Fruit fly (Drosophila melanogaster) whole organism, embryonic: Measurements from ENCODE around the gene mRpL20.

ENCODE experiments used
- Adf1 ChIP-seq: fragments of 200-800 bp; sonication (Bioruptor generic); IDR thresholded peaks from 2 replicates; pipeline ENCODE4 v1.3.6; 2022; ENCODE audit warnings: missing biosample characterization, missing genetic modification characterization
- CG10321 ChIP-seq: fragments of 200-800 bp; sonication (Bioruptor generic); IDR thresholded peaks from 2 replicates; pipeline ENCODE4 v1.3.6; 2022; ENCODE audit warnings: missing biosample characterization, missing genetic modification characterization
- CG10979 ChIP-seq: fragments of 200-800 bp; sonication (Bioruptor generic); optimal IDR thresholded peaks from 2 replicates; lab custom pipeline; 2018; ENCODE audit warnings: missing biosample characterization, mild to moderate bottlenecking, missing genetic modification characterization, moderate library complexity
- CG12104 ChIP-seq: fragments of 200-800 bp; sonication (Bioruptor generic); optimal IDR thresholded peaks from 3 replicates; lab custom pipeline; 2016; ENCODE audit warnings: missing biosample characterization, missing genetic modification characterization
- CG12236 ChIP-seq: fragments of 200-800 bp; sonication (Bioruptor generic); optimal IDR thresholded peaks from 2 replicates; lab custom pipeline; 2016; ENCODE audit warnings: missing biosample characterization, missing genetic modification characterization
- CG15601 ChIP-seq: fragments of 200-800 bp; sonication (Bioruptor generic); optimal IDR thresholded peaks from 3 replicates; lab custom pipeline; 2019; ENCODE audit warnings: missing biosample characterization, mild to moderate bottlenecking, missing genetic modification characterization, moderate library complexity
- CG15696 ChIP-seq: fragments of 200-800 bp; sonication (Bioruptor generic); optimal IDR thresholded peaks from 2 replicates; lab custom pipeline; 2019; ENCODE audit warnings: missing biosample characterization, mild to moderate bottlenecking, missing genetic modification characterization, moderate library complexity
- CG17361 ChIP-seq: fragments of 200-800 bp; sonication (Bioruptor generic); IDR thresholded peaks from 3 replicates; pipeline ENCODE4 v1.3.6; 2022; ENCODE audit warnings: missing biosample characterization, missing genetic modification characterization
- CG17829 ChIP-seq: fragments of 200-800 bp; optimal IDR thresholded peaks from 2 replicates; lab custom pipeline; 2019; ENCODE audit warnings: missing biosample characterization, mild to moderate bottlenecking, missing genetic modification characterization, moderate library complexity
- CG34376 ChIP-seq: fragments of 200-800 bp; sonication (Bioruptor generic); optimal IDR thresholded peaks from 2 replicates; lab custom pipeline; 2018; ENCODE audit warnings: missing biosample characterization, mild to moderate bottlenecking, missing genetic modification characterization
- CG4404 ChIP-seq: fragments of 200-800 bp; sonication (Bioruptor generic); IDR thresholded peaks from 2 replicates; pipeline ENCODE4 v1.3.6; 2022; ENCODE audit warnings: missing biosample characterization, missing genetic modification characterization
- CG6765 ChIP-seq: fragments of 200-800 bp; sonication (Bioruptor generic); optimal IDR thresholded peaks from 3 replicates; lab custom pipeline; 2017; ENCODE audit warnings: missing biosample characterization, mild to moderate bottlenecking, missing genetic modification characterization
- CG7271 ChIP-seq: fragments of 200-800 bp; sonication (Bioruptor generic); optimal IDR thresholded peaks from 2 replicates; lab custom pipeline; 2018; ENCODE audit warnings: missing biosample characterization, mild to moderate bottlenecking, missing genetic modification characterization, moderate library complexity
- CG7556 ChIP-seq: fragments of 200-800 bp; sonication (Bioruptor generic); optimal IDR thresholded peaks from 2 replicates; lab custom pipeline; 2017; ENCODE audit warnings: missing biosample characterization, mild to moderate bottlenecking, missing genetic modification characterization
- CrebB ChIP-seq: fragments of 200-800 bp; sonication (Bioruptor generic); optimal IDR thresholded peaks from 3 replicates; lab custom pipeline; 2018; ENCODE audit warnings: missing biosample characterization, mild to moderate bottlenecking, missing genetic modification characterization
- D19A ChIP-seq: fragments of 200-800 bp; optimal IDR thresholded peaks from 3 replicates; lab custom pipeline; 2019; ENCODE audit warnings: missing biosample characterization, mild to moderate bottlenecking, missing genetic modification characterization, moderate library complexity
- Doc2 ChIP-seq: fragments of 200-800 bp; sonication (Bioruptor generic); IDR thresholded peaks from 2 replicates; pipeline ENCODE4 v1.3.6; 2022; ENCODE audit warnings: missing biosample characterization, missing genetic modification characterization
- Dp ChIP-seq: fragments of 200-800 bp; sonication (Bioruptor generic); optimal IDR thresholded peaks from 2 replicates; lab custom pipeline; 2018; ENCODE audit warnings: missing biosample characterization, mild to moderate bottlenecking, missing genetic modification characterization, moderate library complexity
- Dref ChIP-seq: fragments of 200-800 bp; sonication (Bioruptor generic); IDR thresholded peaks from 2 replicates; pipeline ENCODE4 v1.3.6; 2022; ENCODE audit warnings: missing biosample characterization, missing genetic modification characterization
- Hr3 ChIP-seq: fragments of 200-800 bp; sonication (Bioruptor generic); optimal IDR thresholded peaks from 3 replicates; lab custom pipeline; 2016; ENCODE audit warnings: missing biosample characterization, missing genetic modification characterization
- Hsf ChIP-seq: fragments of 200-800 bp; sonication (Bioruptor generic); optimal IDR thresholded peaks from 3 replicates; lab custom pipeline; 2016; ENCODE audit warnings: missing biosample characterization, missing genetic modification characterization
- Kr ChIP-seq: fragments of 200-800 bp; sonication (Bioruptor generic); optimal IDR thresholded peaks from 2 replicates; lab custom pipeline; 2017; ENCODE audit warnings: missing biosample characterization, mild to moderate bottlenecking, missing genetic modification characterization
- Mad ChIP-seq: fragments of 200-800 bp; sonication (Bioruptor generic); optimal IDR thresholded peaks from 2 replicates; lab custom pipeline; 2016; ENCODE audit warnings: missing biosample characterization, missing genetic modification characterization
- Max ChIP-seq: fragments of 200-800 bp; sonication (Bioruptor generic); optimal IDR thresholded peaks from 2 replicates; lab custom pipeline; 2016; ENCODE audit warnings: missing biosample characterization, mild to moderate bottlenecking, missing genetic modification characterization
- Nf-YB ChIP-seq: fragments of 200-800 bp; sonication (Bioruptor generic); optimal IDR thresholded peaks from 3 replicates; lab custom pipeline; 2019; ENCODE audit warnings: missing biosample characterization, mild to moderate bottlenecking, missing genetic modification characterization, moderate library complexity
- Ptx1 ChIP-seq: fragments of 200-800 bp; sonication (Bioruptor generic); IDR thresholded peaks from 2 replicates; pipeline ENCODE4 v1.3.6; 2022; ENCODE audit warnings: missing biosample characterization, missing genetic modification characterization
- Sox102F ChIP-seq: fragments of 200-800 bp; sonication (Bioruptor generic); optimal IDR thresholded peaks from 2 replicates; lab custom pipeline; 2018; ENCODE audit warnings: missing biosample characterization, mild to moderate bottlenecking, missing genetic modification characterization, moderate library complexity
- Spps ChIP-seq: fragments of 200-800 bp; sonication (Bioruptor generic); optimal IDR thresholded peaks from 2 replicates; lab custom pipeline; 2018; ENCODE audit warnings: missing biosample characterization, mild to moderate bottlenecking, missing genetic modification characterization
- TFAM ChIP-seq: fragments of 200-800 bp; sonication (Bioruptor generic); optimal IDR thresholded peaks from 2 replicates; lab custom pipeline; 2017; ENCODE audit warnings: missing biosample characterization, missing genetic modification characterization, inconsistent platforms
- btn ChIP-seq: fragments of 200-800 bp; sonication (Bioruptor generic); optimal IDR thresholded peaks from 2 replicates; lab custom pipeline; 2016; ENCODE audit warnings: missing biosample characterization, missing genetic modification characterization
- cas ChIP-seq: fragments of 200-800 bp; sonication (Bioruptor generic); IDR thresholded peaks from 2 replicates; pipeline ENCODE4 v1.3.6; 2022; ENCODE audit warnings: missing biosample characterization, missing genetic modification characterization
- disco-r ChIP-seq: fragments of 200-800 bp; sonication (Bioruptor generic); optimal IDR thresholded peaks from 2 replicates; lab custom pipeline; 2016; ENCODE audit warnings: missing biosample characterization, missing genetic modification characterization
- eyg ChIP-seq: fragments of 200-800 bp; sonication (Bioruptor generic); optimal IDR thresholded peaks from 3 replicates; lab custom pipeline; 2016; ENCODE audit warnings: missing biosample characterization, missing genetic modification characterization
- fd3F ChIP-seq: fragments of 200-800 bp; sonication (Bioruptor generic); optimal IDR thresholded peaks from 2 replicates; lab custom pipeline; 2018; ENCODE audit warnings: missing biosample characterization, mild to moderate bottlenecking, missing genetic modification characterization, moderate library complexity
- gcm2 ChIP-seq: fragments of 200-800 bp; sonication (Bioruptor generic); optimal IDR thresholded peaks from 2 replicates; lab custom pipeline; 2016; ENCODE audit warnings: missing biosample characterization, missing genetic modification characterization
- h ChIP-seq: fragments of >200 bp; optimal IDR thresholded peaks from 2 replicates; lab custom pipeline; 2017
- her ChIP-seq: fragments of 200-800 bp; sonication (Bioruptor generic); optimal IDR thresholded peaks from 2 replicates; lab custom pipeline; 2016; ENCODE audit warnings: missing biosample characterization, missing genetic modification characterization
- insv ChIP-seq, 2 experiments: fragments of 200-800 bp; sonication (Bioruptor generic); optimal IDR thresholded peaks; 3 replicates each; lab custom pipeline; 2016 to 2018; ENCODE audit warnings: missing biosample characterization in 2 of 2, missing genetic modification characterization in 2 of 2
- lab ChIP-seq: fragments of 200-800 bp; sonication (Bioruptor generic); optimal IDR thresholded peaks from 3 replicates; lab custom pipeline; 2017; ENCODE audit warnings: missing biosample characterization, missing genetic modification characterization, mild to moderate bottlenecking, moderate library complexity, missing genetic modification reagents
- lbe ChIP-seq: fragments of 200-800 bp; sonication (Bioruptor generic); optimal IDR thresholded peaks from 2 replicates; lab custom pipeline; 2016; ENCODE audit warnings: missing biosample characterization, mild to moderate bottlenecking, missing genetic modification characterization
- onecut ChIP-seq: fragments of 200-800 bp; sonication (Bioruptor generic); IDR thresholded peaks from 2 replicates; pipeline ENCODE4 v1.3.6; 2022; ENCODE audit warnings: missing biosample characterization, missing genetic modification characterization
- peb ChIP-seq: fragments of 200-800 bp; sonication (Bioruptor generic); IDR thresholded peaks from 2 replicates; pipeline ENCODE4 v1.3.6; 2022; ENCODE audit warnings: missing biosample characterization, missing genetic modification characterization
- pros ChIP-seq: fragments of 200-800 bp; sonication (Bioruptor generic); optimal IDR thresholded peaks from 3 replicates; lab custom pipeline; 2019; ENCODE audit warnings: missing biosample characterization, mild to moderate bottlenecking, missing genetic modification characterization, moderate library complexity
- sd ChIP-seq: fragments of 200-800 bp; sonication (Bioruptor generic); optimal IDR thresholded peaks from 3 replicates; lab custom pipeline; 2018; ENCODE audit warnings: missing biosample characterization, mild to moderate bottlenecking, missing genetic modification characterization, moderate library complexity
- stwl ChIP-seq: fragments of 200-800 bp; sonication (Bioruptor generic); optimal IDR thresholded peaks from 3 replicates; lab custom pipeline; 2018; ENCODE audit warnings: missing biosample characterization, mild to moderate bottlenecking, missing genetic modification characterization, moderate library complexity
- tap ChIP-seq: fragments of 200-800 bp; optimal IDR thresholded peaks from 3 replicates; lab custom pipeline; 2019; ENCODE audit warnings: missing biosample characterization, mild to moderate bottlenecking, missing genetic modification characterization, moderate library complexity
- toy ChIP-seq: fragments of 200-800 bp; sonication (Bioruptor generic); IDR thresholded peaks from 2 replicates; pipeline ENCODE4 v1.3.6; 2022; ENCODE audit warnings: missing biosample characterization, missing genetic modification characterization
- unpg ChIP-seq: fragments of 200-800 bp; sonication (Bioruptor generic); optimal IDR thresholded peaks from 3 replicates; lab custom pipeline; 2018; ENCODE audit warnings: missing biosample characterization, mild to moderate bottlenecking, missing genetic modification characterization, moderate library complexity
- wdn ChIP-seq: fragments of 200-800 bp; sonication (Bioruptor generic); IDR thresholded peaks from 2 replicates; pipeline ENCODE4 v1.3.6; 2022; ENCODE audit warnings: missing biosample characterization, missing genetic modification characterization
- yki ChIP-seq: fragments of >200 bp; optimal IDR thresholded peaks from 3 replicates; lab custom pipeline; 2018

Gene mRpL20

dm6 chr3L:13041292-13042067 is 23.8 kb upstream of the mRpL20 start, which contains the start of gene RpS4 (continued):
- TF ChIP-seq Sox102F (GFP tag; lab: Kevin White, UChicago), result no peak
- peak; percentile 75 for TF ChIP-seq Spps
- peak; percentile 89 for TF ChIP-seq CG17361 (GFP tag; lab: Robert Waterston, UW)
- peak; percentile 84 for TF ChIP-seq btn (GFP tag; lab: Kevin White, UChicago)
- TF ChIP-seq fd3F, result peak; percentile 76
- peak; percentile 72 for TF ChIP-seq CG17829 (tag; lab: Kevin White, UChicago)
- TF ChIP-seq CG12104, result peak; percentile 89
- no peak for TF ChIP-seq yki (lab: Kevin White, UChicago)
- TF ChIP-seq CG6765 (GFP tag; lab: Kevin White, UChicago), result peak; percentile 99
- TF ChIP-seq Ptx1 (GFP tag; lab: Robert Waterston, UW), result peak; percentile 73
- TF ChIP-seq CG15696, result peak; percentile 54
- peak; percentile 43 for TF ChIP-seq D19A
- peak; percentile 87 for TF ChIP-seq Max
- TF ChIP-seq CG12236 (GFP tag; lab: Kevin White, UChicago), result peak; percentile 82
- TF ChIP-seq CG34376, result peak; percentile 99
- TF ChIP-seq disco-r (GFP tag; lab: Kevin White, UChicago), result peak; percentile 84
- peak; percentile 86 for TF ChIP-seq Hsf (GFP tag; lab: Kevin White, UChicago)
- TF ChIP-seq Nf-YB (GFP tag; lab: Kevin White, UChicago), result peak; percentile 68
- peak; percentile 27 for TF ChIP-seq Dp
- TF ChIP-seq lab (GFP tag; lab: Kevin White, UChicago), result peak; percentile 98
- TF ChIP-seq cas (GFP tag; lab: Robert Waterston, UW), result peak; percentile 26; the same call in 1 of the 2 replicates
- peak; percentile 79 for TF ChIP-seq tap (tag; lab: Kevin White, UChicago)
- TF ChIP-seq insv (GFP tag; optimal IDR thresholded peaks at IDR 0.05; lab: Kevin White, UChicago), result peak in 1 of 2 experiments; percentile 80
- TF ChIP-seq Hr3, result peak; percentile 66
- peak; percentile 64 for TF ChIP-seq CG7556 (GFP tag; lab: Kevin White, UChicago)
- TF ChIP-seq CrebB (tag; lab: Kevin White, UChicago), result peak; percentile 97
- peak; percentile 93 for TF ChIP-seq her (GFP tag; lab: Kevin White, UChicago)
- TF ChIP-seq gcm2 (GFP tag; lab: Kevin White, UChicago), result peak; percentile 94
- peak; percentile 82 for TF ChIP-seq Mad
- TF ChIP-seq CG7271 (tag; lab: Kevin White, UChicago), result peak; percentile 97
- peak; percentile 92 for TF ChIP-seq eyg (GFP tag; lab: Kevin White, UChicago)
- TF ChIP-seq pros, result peak; percentile 64
- TF ChIP-seq CG10979 (tag; lab: Kevin White, UChicago), result peak; percentile 73
- peak; percentile 69 for TF ChIP-seq stwl
- peak; percentile 60 for TF ChIP-seq CG4404 (GFP tag; lab: Robert Waterston, UW)
- no peak for TF ChIP-seq h
- TF ChIP-seq CG10321 (GFP tag; lab: Robert Waterston, UW), result peak; percentile 69; the same call in 1 of the 2 replicates
- TF ChIP-seq Adf1 (GFP tag; lab: Robert Waterston, UW), result peak; percentile 48; the same call in 1 of the 2 replicates
- TF ChIP-seq sd (tag; lab: Kevin White, UChicago), result peak; percentile 31
- peak; percentile 63 for TF ChIP-seq TFAM (GFP tag; lab: Kevin White, UChicago)
- peak; percentile 93 for TF ChIP-seq Kr
- no peak for TF ChIP-seq Doc2
- TF ChIP-seq lbe, result peak; percentile 34
- TF ChIP-seq onecut (GFP tag; lab: Robert Waterston, UW), result peak; percentile 94
- TF ChIP-seq toy, result peak; percentile 72; the same call in 1 of the 2 replicates
- TF ChIP-seq wdn (GFP tag; lab: Robert Waterston, UW), result peak; percentile 77
- peak; percentile 58 for TF ChIP-seq Dref (GFP tag; lab: Robert Waterston, UW)
- TF ChIP-seq peb (GFP tag; lab: Robert Waterston, UW), result peak; percentile 48; the same call in 1 of the 2 replicates
- TF ChIP-seq unpg (GFP tag; lab: Kevin White, UChicago), result peak; percentile 91
- TF ChIP-seq CG15601, result peak; percentile 90
